Worm (Caenorhabditis elegans) whole organism, L3 larva: ENCODE measurements around the gene prp-19.

Experiments
- R02D3.7 ChIP-seq: fragments of 150-350 bp; optimal IDR thresholded peaks from 2 replicates; lab custom pipeline; 2014; ENCODE audit warnings: missing biosample characterization, missing genetic modification characterization
- ZK546.5 ChIP-seq: sonication (generic microtip); optimal IDR thresholded peaks from 2 replicates; lab custom pipeline; 2017; ENCODE audit warnings: missing biosample characterization, missing genetic modification characterization
- ceh-16 ChIP-seq: sonication (generic microtip); optimal IDR thresholded peaks from 2 replicates; lab custom pipeline; 2017; ENCODE audit warnings: missing biosample characterization, missing genetic modification characterization
- ceh-82 ChIP-seq: fragments of 150-350 bp; optimal IDR thresholded peaks from 2 replicates; lab custom pipeline; 2014; ENCODE audit warnings: missing biosample characterization, missing genetic modification characterization
- daf-12 ChIP-seq: fragments of 150-350 bp; optimal IDR thresholded peaks from 2 replicates; lab custom pipeline; 2014; ENCODE audit warnings: missing biosample characterization, missing genetic modification reagents, missing genetic modification characterization
- egl-27 ChIP-seq: sonication (generic microtip); optimal IDR thresholded peaks from 4 replicates; lab custom pipeline; 2017; ENCODE audit warnings: missing biosample characterization, missing genetic modification reagents, missing genetic modification characterization
- egl-5 ChIP-seq: fragments of 150-350 bp; optimal IDR thresholded peaks from 2 replicates; lab custom pipeline; 2017; ENCODE audit warnings: missing biosample characterization, missing genetic modification reagents, missing genetic modification characterization, inconsistent platforms
- elt-1 ChIP-seq: fragments of 150-350 bp; optimal IDR thresholded peaks from 2 replicates; lab custom pipeline; 2014; ENCODE audit warnings: missing biosample characterization, missing genetic modification characterization
- elt-2 ChIP-seq: sonication (generic microtip); optimal IDR thresholded peaks from 2 replicates; lab custom pipeline; 2016; ENCODE audit warnings: missing genetic modification reagents, mild to moderate bottlenecking, missing genetic modification characterization, missing compliant biosample characterization
- elt-3 ChIP-seq, 3 experiments: fragments of 150-350 bp in 1 of 3; sonication (generic microtip) in 2 of 3; optimal IDR thresholded peaks; 2 replicates in 2 of 3; 4 replicates in 1 of 3; lab custom pipeline; 2014 to 2017; ENCODE audit warnings: missing biosample characterization in 3 of 3, missing genetic modification characterization in 3 of 3
- eor-1 ChIP-seq, 2 experiments: fragments of 150-350 bp; optimal IDR thresholded peaks; 2 replicates each; lab custom pipeline; 2014 to 2018; ENCODE audit warnings: missing biosample characterization in 2 of 2, missing genetic modification characterization in 2 of 2
- fkh-2 ChIP-seq: fragments of 150-350 bp; optimal IDR thresholded peaks from 2 replicates; lab custom pipeline; 2014; ENCODE audit warnings: missing biosample characterization, missing genetic modification reagents, missing genetic modification characterization
- fos-1 ChIP-seq: fragments of 150-350 bp; optimal IDR thresholded peaks from 2 replicates; lab custom pipeline; 2014; ENCODE audit warnings: missing biosample characterization, missing genetic modification characterization
- hmg-11 ChIP-seq: sonication (generic microtip); optimal IDR thresholded peaks from 2 replicates; lab custom pipeline; 2016; ENCODE audit warnings: missing genetic modification characterization, missing compliant biosample characterization
- lin-15B ChIP-seq: fragments of 150-350 bp; optimal IDR thresholded peaks from 2 replicates; lab custom pipeline; 2014; ENCODE audit warnings: missing biosample characterization, missing genetic modification characterization
- lin-39 ChIP-seq: fragments of 150-350 bp; optimal IDR thresholded peaks from 2 replicates; lab custom pipeline; 2018; ENCODE audit warnings: missing biosample characterization, missing genetic modification reagents, missing genetic modification characterization
- lsy-12 ChIP-seq: sonication (generic microtip); optimal IDR thresholded peaks from 2 replicates; lab custom pipeline; 2016; ENCODE audit warnings: mild to moderate bottlenecking, missing genetic modification characterization, missing compliant biosample characterization
- mml-1 ChIP-seq: fragments of 150-350 bp; sonication (generic microtip); optimal IDR thresholded peaks from 3 replicates; lab custom pipeline; 2014; ENCODE audit warnings: missing biosample characterization, missing genetic modification characterization
- nfya-1 ChIP-seq: sonication (generic microtip); optimal IDR thresholded peaks from 2 replicates; lab custom pipeline; 2017; ENCODE audit warnings: missing genetic modification characterization, mild to moderate bottlenecking, missing compliant biosample characterization, antibody characterized with exemption, moderate library complexity; ENCODE audit not compliant: insufficient read depth
- nhr-11 ChIP-seq: fragments of 150-350 bp; optimal IDR thresholded peaks from 2 replicates; lab custom pipeline; 2014; ENCODE audit warnings: missing biosample characterization, missing genetic modification characterization
- nhr-12 ChIP-seq: fragments of 150-350 bp; optimal IDR thresholded peaks from 2 replicates; lab custom pipeline; 2014; ENCODE audit warnings: missing biosample characterization, missing genetic modification characterization
- nhr-237 ChIP-seq: fragments of 150-350 bp; optimal IDR thresholded peaks from 2 replicates; lab custom pipeline; 2014; ENCODE audit warnings: missing biosample characterization, missing genetic modification characterization
- nhr-28 ChIP-seq: fragments of 150-350 bp; optimal IDR thresholded peaks from 2 replicates; lab custom pipeline; 2014; ENCODE audit warnings: missing biosample characterization, missing genetic modification characterization
- nhr-43 ChIP-seq: sonication (generic microtip); optimal IDR thresholded peaks from 2 replicates; lab custom pipeline; 2016; ENCODE audit warnings: mild to moderate bottlenecking, missing genetic modification characterization, missing compliant biosample characterization; ENCODE audit not compliant: poor library complexity, severe bottlenecking
- nhr-67 ChIP-seq: fragments of 150-350 bp; optimal IDR thresholded peaks from 2 replicates; lab custom pipeline; 2014; ENCODE audit warnings: missing biosample characterization, missing genetic modification characterization
- nhr-77 ChIP-seq: fragments of 150-350 bp; optimal IDR thresholded peaks from 2 replicates; lab custom pipeline; 2014; ENCODE audit warnings: missing biosample characterization, missing genetic modification characterization
- pha-4 ChIP-seq: fragments of 150-350 bp; optimal IDR thresholded peaks from 2 replicates; lab custom pipeline; 2014; ENCODE audit warnings: missing biosample characterization, missing genetic modification reagents, missing genetic modification characterization
- pqm-1 ChIP-seq: fragments of 150-350 bp; optimal IDR thresholded peaks from 2 replicates; lab custom pipeline; 2017; ENCODE audit warnings: missing biosample characterization, missing genetic modification characterization, inconsistent platforms
- sea-2 ChIP-seq: fragments of 150-350 bp; sonication (generic microtip); optimal IDR thresholded peaks from 4 replicates; lab custom pipeline; 2014; ENCODE audit warnings: missing biosample characterization, missing genetic modification reagents, missing genetic modification characterization
- skn-1 ChIP-seq: fragments of 150-350 bp; optimal IDR thresholded peaks from 2 replicates; lab custom pipeline; 2014; ENCODE audit warnings: missing biosample characterization, missing genetic modification characterization
- snpc-4 ChIP-seq: fragments of 150-350 bp; optimal IDR thresholded peaks from 2 replicates; lab custom pipeline; 2014; ENCODE audit warnings: missing biosample characterization, missing genetic modification characterization
- tbx-2 ChIP-seq: sonication (generic microtip); optimal IDR thresholded peaks from 2 replicates; lab custom pipeline; 2016; ENCODE audit warnings: mild to moderate bottlenecking, missing genetic modification characterization, missing compliant biosample characterization
- unc-62 ChIP-seq: fragments of 150-350 bp; sonication (generic microtip); optimal IDR thresholded peaks from 4 replicates; lab custom pipeline; 2014; ENCODE audit warnings: missing biosample characterization, missing genetic modification reagents, missing genetic modification characterization
- zag-1 ChIP-seq: fragments of 150-350 bp; optimal IDR thresholded peaks from 2 replicates; lab custom pipeline; 2014; ENCODE audit warnings: missing biosample characterization, missing genetic modification characterization
- ztf-11 ChIP-seq: fragments of 150-350 bp; optimal IDR thresholded peaks from 2 replicates; lab custom pipeline; 2014; ENCODE audit warnings: missing biosample characterization, missing genetic modification characterization
- ztf-4 ChIP-seq: fragments of 150-350 bp; optimal IDR thresholded peaks from 2 replicates; lab custom pipeline; 2014; ENCODE audit warnings: missing biosample characterization, missing genetic modification characterization

The prp-19 gene

ce11 chrIII:5171945-5172344, at the start of gene prp-19:
prp-19 (minus strand) TSS chrIII:5172045.
- TF ChIP-seq nhr-11 (tag; lab: Kevin White, UChicago) (no peak), elt-1 (no peak), hmg-11 (no peak), egl-5 (tag; lab: Kevin White, UChicago) (no peak), ztf-4 (tag; lab: Kevin White, UChicago) (no peak), nhr-77 (tag; lab: Kevin White, UChicago) (no peak), unc-62 (GFP tag; lab: Kevin White, UChicago) (no peak), pha-4 (tag; lab: Kevin White, UChicago) (no peak), nhr-12 (tag; lab: Kevin White, UChicago) (no peak), nfya-1 (no peak), zag-1 (no peak), eor-1 (tag; optimal IDR thresholded peaks at IDR 0.05; lab: Kevin White, UChicago) (no peak), skn-1 (no peak), mml-1 (tag; lab: Kevin White, UChicago) (no peak), egl-27 (tag; lab: Kevin White, UChicago) (no peak), lsy-12 (tag; lab: Kevin White, UChicago) (no peak)

ce11 chrIII:5218687-5219086, 46.8 kb upstream of the prp-19 start, which contains the start of gene ZC155.2:
ZC155.2 (plus strand) TSS chrIII:5218987.
- TF ChIP-seq ceh-16 (tag; lab: Kevin White, UChicago) = no peak
- peak; percentile 15 for TF ChIP-seq lin-39 (tag; lab: Kevin White, UChicago)

DNA sequence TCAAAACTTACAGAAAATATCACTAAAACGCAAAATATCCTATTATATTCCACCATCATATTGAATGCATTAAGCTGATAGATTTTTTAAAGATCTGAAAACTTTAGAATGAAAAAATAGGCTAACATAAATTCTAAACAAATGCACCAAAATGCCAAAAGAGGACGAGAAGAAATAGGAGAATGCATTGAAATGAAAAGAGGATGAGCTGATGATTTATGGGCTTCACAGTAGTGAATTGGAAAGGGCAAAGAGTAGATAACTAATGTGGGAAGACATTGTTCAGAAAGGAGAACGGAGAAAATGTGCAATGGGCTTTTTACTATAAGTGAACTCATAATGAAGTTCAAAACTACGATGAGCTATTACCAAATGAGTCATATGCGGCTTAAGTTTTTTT, 45.7 kb upstream of the prp-19 start, which contains the start of gene cutl-19:
Gene cutl-19 (minus strand): TSS at position 101 of the 400 bp plus-strand sequence.
- TF ChIP-seq elt-2 (tag; lab: Kevin White, UChicago) = no peak
- TF ChIP-seq nhr-12 (tag; lab: Kevin White, UChicago) = no peak
- TF ChIP-seq, all 47 proteins: peak for 0

DNA sequence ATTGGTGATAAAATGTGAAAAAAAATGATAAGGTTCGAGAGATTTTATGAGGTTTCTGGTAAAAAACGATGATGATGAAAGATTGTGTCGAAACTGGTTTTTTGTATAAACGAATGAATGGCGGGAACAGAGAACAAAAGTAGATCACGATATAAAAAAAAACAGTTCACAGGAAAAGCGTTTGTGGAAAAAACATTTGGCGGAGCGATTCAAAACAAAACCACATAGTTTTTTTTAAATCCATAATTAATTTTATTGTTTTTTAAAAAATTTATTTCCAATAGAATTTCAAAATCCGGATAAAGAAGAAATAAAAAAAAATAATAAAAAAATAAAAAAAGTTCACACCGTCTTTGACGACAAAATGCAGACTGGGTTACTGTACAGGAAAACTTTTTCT, 43.5 kb upstream of the prp-19 start, which contains the start of gene ZC155.4:
Gene ZC155.4 (minus strand): TSS at position 101 of the 400 bp plus-strand sequence.
- TF ChIP-seq zag-1 (no peak), sea-2 (GFP tag; lab: Kevin White, UChicago) (no peak), elt-1 (no peak), egl-27 (tag; lab: Kevin White, UChicago) (no peak), hmg-11 (no peak), elt-2 (tag; lab: Kevin White, UChicago) (no peak), ceh-16 (tag; lab: Kevin White, UChicago) (no peak), unc-62 (GFP tag; lab: Kevin White, UChicago) (no peak), ztf-11 (tag; lab: Kevin White, UChicago) (no peak), fkh-2 (tag; lab: Kevin White, UChicago) (no peak), tbx-2 (tag; lab: Kevin White, UChicago) (no peak), elt-3 (tag; optimal IDR thresholded peaks at IDR 0.05; lab: Kevin White, UChicago) (no peak), daf-12 (tag; lab: Kevin White, UChicago) (no peak), nhr-28 (tag; lab: Kevin White, UChicago) (no peak), lin-15B (tag; lab: Kevin White, UChicago) (no peak), ztf-4 (tag; lab: Kevin White, UChicago) (no peak), snpc-4 (tag; lab: Kevin White, UChicago) (no peak), nhr-77 (tag; lab: Kevin White, UChicago) (no peak)

DNA sequence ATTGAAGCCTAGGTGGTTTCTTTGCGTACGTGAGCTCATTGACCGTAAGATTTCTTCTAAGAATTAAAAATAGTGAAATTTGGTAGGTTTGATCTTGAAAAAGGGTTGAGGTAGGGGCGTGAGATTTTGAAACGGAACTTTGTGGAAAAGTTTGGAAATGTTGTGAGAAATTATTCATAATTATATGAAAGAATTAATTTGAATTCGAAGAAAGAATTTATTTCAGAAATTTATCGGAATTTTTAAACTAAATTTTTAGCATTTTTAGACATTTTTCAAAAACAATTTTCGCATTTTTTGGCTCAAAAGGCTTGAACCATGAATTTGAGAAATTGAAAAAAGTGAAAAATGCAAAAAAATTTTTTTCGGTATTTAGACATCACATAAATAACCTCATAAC, 42.3 kb upstream of the prp-19 start:
- no peak for TF ChIP-seq ZK546.5 (tag; lab: Kevin White, UChicago)
- TF ChIP-seq snpc-4 (tag; lab: Kevin White, UChicago) = no peak
- no peak for TF ChIP-seq R02D3.7 (tag; lab: Kevin White, UChicago)
- no peak for TF ChIP-seq egl-27 (tag; lab: Kevin White, UChicago)
- TF ChIP-seq nhr-237 (tag; lab: Kevin White, UChicago) = no peak
- TF ChIP-seq fos-1 (tag; lab: Kevin White, UChicago) = no peak
- no peak for TF ChIP-seq nhr-11 (tag; lab: Kevin White, UChicago)
- TF ChIP-seq ceh-82 = no peak
- no peak for TF ChIP-seq eor-1 (tag; optimal IDR thresholded peaks at IDR 0.05; lab: Kevin White, UChicago)
- TF ChIP-seq nhr-67 = no peak
- TF ChIP-seq nhr-43 = no peak
- TF ChIP-seq hmg-11 = no peak
- no peak for TF ChIP-seq ztf-4 (tag; lab: Kevin White, UChicago)
- no peak for TF ChIP-seq daf-12 (tag; lab: Kevin White, UChicago)
- TF ChIP-seq pqm-1 (tag; lab: Kevin White, UChicago) = no peak
